Fruit fly (Drosophila melanogaster) whole organism, embryonic: ENCODE results near the gene Mec2.

Experiments used
- Adf1 ChIP-seq: fragments of 200-800 bp; sonication (Bioruptor generic); IDR thresholded peaks from 2 replicates; pipeline ENCODE4 v1.3.6; 2022; ENCODE audit warnings: missing biosample characterization, missing genetic modification characterization
- Atf-2 ChIP-seq: fragments of 200-800 bp; sonication (Bioruptor generic); optimal IDR thresholded peaks from 2 replicates; lab custom pipeline; 2016; ENCODE audit warnings: missing biosample characterization, missing genetic modification characterization
- Atf6 ChIP-seq: fragments of 200-800 bp; sonication (Bioruptor generic); IDR thresholded peaks from 2 replicates; pipeline ENCODE4 v1.3.6; 2022; ENCODE audit warnings: missing biosample characterization, missing genetic modification characterization
- BEAF-32 ChIP-seq: fragments of 200-800 bp; sonication (Bioruptor generic); optimal IDR thresholded peaks from 3 replicates; lab custom pipeline; 2017; ENCODE audit warnings: missing biosample characterization, missing genetic modification characterization, mild to moderate bottlenecking, moderate library complexity, missing genetic modification reagents
- Blimp-1 ChIP-seq: fragments of 200-800 bp; sonication (Bioruptor generic); optimal IDR thresholded peaks from 3 replicates; lab custom pipeline; 2018; ENCODE audit warnings: missing biosample characterization, missing genetic modification characterization, mild to moderate bottlenecking, moderate library complexity, missing genetic modification reagents
- CG10565 ChIP-seq: fragments of 200-800 bp; sonication (Bioruptor generic); optimal IDR thresholded peaks from 3 replicates; lab custom pipeline; 2016; ENCODE audit warnings: missing biosample characterization, mild to moderate bottlenecking, missing genetic modification characterization
- CG11560 ChIP-seq: fragments of 200-800 bp; sonication (Bioruptor generic); IDR thresholded peaks from 3 replicates; pipeline ENCODE4 v1.3.6; 2022; ENCODE audit warnings: missing biosample characterization, missing genetic modification characterization
- CG12769 ChIP-seq: fragments of 200-800 bp; sonication (Bioruptor generic); optimal IDR thresholded peaks from 2 replicates; lab custom pipeline; 2019; ENCODE audit warnings: missing biosample characterization, mild to moderate bottlenecking, missing genetic modification characterization, moderate library complexity
- CG12942 ChIP-seq: fragments of 200-800 bp; sonication (Bioruptor generic); optimal IDR thresholded peaks from 3 replicates; lab custom pipeline; 2016; ENCODE audit warnings: missing biosample characterization, missing genetic modification characterization
- CG13123 ChIP-seq: fragments of 200-800 bp; sonication (Bioruptor generic); optimal IDR thresholded peaks from 2 replicates; lab custom pipeline; 2016; ENCODE audit warnings: missing biosample characterization, missing genetic modification characterization
- CG14667 ChIP-seq: fragments of 200-800 bp; sonication (Bioruptor generic); IDR thresholded peaks from 2 replicates; pipeline ENCODE4 v1.3.6; 2022; ENCODE audit warnings: missing biosample characterization, missing genetic modification characterization
- CG17829 ChIP-seq: fragments of 200-800 bp; optimal IDR thresholded peaks from 2 replicates; lab custom pipeline; 2019; ENCODE audit warnings: missing biosample characterization, mild to moderate bottlenecking, missing genetic modification characterization, moderate library complexity
- CG18011 ChIP-seq: fragments of 200-800 bp; sonication (Bioruptor generic); optimal IDR thresholded peaks from 2 replicates; lab custom pipeline; 2017; ENCODE audit warnings: missing biosample characterization, missing genetic modification characterization, mild to moderate bottlenecking, moderate library complexity, missing genotype
- CG18599 ChIP-seq: fragments of 200-800 bp; sonication (Bioruptor generic); optimal IDR thresholded peaks from 3 replicates; lab custom pipeline; 2017; ENCODE audit warnings: missing biosample characterization, missing genetic modification characterization, mild to moderate bottlenecking, moderate library complexity, missing genetic modification reagents
- CG30431 ChIP-seq: fragments of 200-800 bp; sonication (Bioruptor generic); optimal IDR thresholded peaks from 2 replicates; lab custom pipeline; 2017; ENCODE audit warnings: missing biosample characterization, missing genetic modification characterization
- CG31224 ChIP-seq: fragments of 200-800 bp; sonication (Bioruptor generic); IDR thresholded peaks from 2 replicates; pipeline ENCODE4 v1.3.6; 2022; ENCODE audit warnings: missing biosample characterization, missing genetic modification characterization
- CG3281 ChIP-seq: fragments of 200-800 bp; sonication (Bioruptor generic); optimal IDR thresholded peaks from 3 replicates; lab custom pipeline; 2017; ENCODE audit warnings: missing biosample characterization, mild to moderate bottlenecking, missing genetic modification characterization
- CG33557 ChIP-seq: fragments of 200-800 bp; sonication (Bioruptor generic); optimal IDR thresholded peaks from 2 replicates; lab custom pipeline; 2019; ENCODE audit warnings: missing biosample characterization, mild to moderate bottlenecking, missing genetic modification characterization, moderate library complexity
- CG3995 ChIP-seq: fragments of 200-800 bp; sonication (Bioruptor generic); optimal IDR thresholded peaks from 3 replicates; lab custom pipeline; 2016; ENCODE audit warnings: missing biosample characterization, missing genetic modification characterization
- CG5953 ChIP-seq: fragments of 200-800 bp; sonication (Bioruptor generic); IDR thresholded peaks from 2 replicates; pipeline ENCODE4 v1.3.6; 2022; ENCODE audit warnings: missing biosample characterization, missing genetic modification characterization
- CG6254 ChIP-seq: fragments of 200-800 bp; sonication (Bioruptor generic); optimal IDR thresholded peaks from 3 replicates; lab custom pipeline; 2017; ENCODE audit warnings: mild to moderate bottlenecking, missing biosample characterization, missing genetic modification reagents, missing genetic modification characterization
- CG6765 ChIP-seq: fragments of 200-800 bp; sonication (Bioruptor generic); optimal IDR thresholded peaks from 3 replicates; lab custom pipeline; 2017; ENCODE audit warnings: missing biosample characterization, mild to moderate bottlenecking, missing genetic modification characterization
- CrebB ChIP-seq: fragments of 200-800 bp; sonication (Bioruptor generic); optimal IDR thresholded peaks from 3 replicates; lab custom pipeline; 2018; ENCODE audit warnings: missing biosample characterization, mild to moderate bottlenecking, missing genetic modification characterization
- D19B ChIP-seq: fragments of 200-800 bp; sonication (Bioruptor generic); optimal IDR thresholded peaks from 2 replicates; lab custom pipeline; 2017; ENCODE audit warnings: missing biosample characterization, mild to moderate bottlenecking, missing genetic modification characterization
- E2f1 ChIP-seq: fragments of 200-800 bp; sonication (Bioruptor generic); IDR thresholded peaks from 2 replicates; pipeline ENCODE4 v1.3.6; 2022; ENCODE audit warnings: missing biosample characterization, missing genetic modification characterization
- GATAe ChIP-seq: fragments of 200-800 bp; sonication (Bioruptor generic); conservative IDR thresholded peaks from 2 replicates; pipeline ENCODE4 v1.3.6; 2022; ENCODE audit warnings: missing biosample characterization, missing genetic modification characterization
- HmgD ChIP-seq: fragments of 200-800 bp; sonication (Bioruptor generic); optimal IDR thresholded peaks from 3 replicates; lab custom pipeline; 2016; ENCODE audit warnings: missing biosample characterization, missing genetic modification characterization
- Jarid2 ChIP-seq: fragments of 200-800 bp; sonication (Bioruptor generic); optimal IDR thresholded peaks from 3 replicates; lab custom pipeline; 2017; ENCODE audit warnings: mild to moderate bottlenecking, missing biosample characterization, missing genetic modification reagents, missing genetic modification characterization
- Mad ChIP-seq: fragments of 200-800 bp; sonication (Bioruptor generic); optimal IDR thresholded peaks from 2 replicates; lab custom pipeline; 2016; ENCODE audit warnings: missing biosample characterization, missing genetic modification characterization
- Med ChIP-seq: fragments of 200-800 bp; sonication (Bioruptor generic); peaks from one replicate; lab custom pipeline; 2016; ENCODE audit warnings: missing biosample characterization, missing genetic modification characterization, mild to moderate bottlenecking, inconsistent platforms, moderate library complexity
- NC2β ChIP-seq: fragments of 200-800 bp; sonication (Bioruptor generic); optimal IDR thresholded peaks from 2 replicates; lab custom pipeline; 2016; ENCODE audit warnings: missing biosample characterization, missing genetic modification characterization
- Nf-YA ChIP-seq: fragments of 200-800 bp; sonication (Bioruptor generic); IDR thresholded peaks from 2 replicates; pipeline ENCODE4 v1.3.6; 2022; ENCODE audit warnings: missing biosample characterization, missing genetic modification characterization
- NfI ChIP-seq: fragments of 200-800 bp; sonication (Bioruptor generic); optimal IDR thresholded peaks from 3 replicates; lab custom pipeline; 2018; ENCODE audit warnings: missing biosample characterization, mild to moderate bottlenecking, missing genetic modification characterization, moderate library complexity
- Side ChIP-seq: fragments of 200-800 bp; sonication (Bioruptor generic); optimal IDR thresholded peaks from 2 replicates; lab custom pipeline; 2016; ENCODE audit warnings: missing biosample characterization, missing genetic modification characterization
- Trl ChIP-seq, 3 experiments: fragments of >200 bp in 2 of 3; fragments of 200-800 bp in 1 of 3; sonication (Bioruptor generic) in 1 of 3; optimal IDR thresholded peaks; 2 replicates in 1 of 3; 3 replicates in 2 of 3; lab custom pipeline; 2016 to 2017; ENCODE audit warnings: missing biosample characterization in 1 of 3, missing genetic modification characterization in 1 of 3
- bigmax ChIP-seq: fragments of 200-800 bp; sonication (Bioruptor generic); optimal IDR thresholded peaks from 2 replicates; lab custom pipeline; 2018; ENCODE audit warnings: missing biosample characterization, mild to moderate bottlenecking, missing genetic modification characterization
- ems ChIP-seq: fragments of 200-800 bp; sonication (Bioruptor generic); optimal IDR thresholded peaks from 3 replicates; lab custom pipeline; 2016; ENCODE audit warnings: missing biosample characterization, missing genetic modification characterization
- esg ChIP-seq: fragments of 200-800 bp; sonication (Bioruptor generic); conservative IDR thresholded peaks from 2 replicates; pipeline ENCODE4 v1.3.6; 2022; ENCODE audit warnings: missing biosample characterization, missing genetic modification characterization
- eve ChIP-seq, 2 experiments: fragments of >200 bp; optimal IDR thresholded peaks; 2 replicates each; lab custom pipeline; 2017; ENCODE audit warnings: missing biosample characterization in 2 of 2, missing genetic modification characterization in 2 of 2
- gro ChIP-seq: fragments of 200-800 bp; sonication (Bioruptor generic); optimal IDR thresholded peaks from 2 replicates; lab custom pipeline; 2016; ENCODE audit warnings: missing biosample characterization, missing genetic modification characterization
- nom ChIP-seq: fragments of 200-800 bp; sonication (Bioruptor generic); optimal IDR thresholded peaks from 2 replicates; lab custom pipeline; 2017; ENCODE audit warnings: missing biosample characterization, missing genetic modification characterization, mild to moderate bottlenecking, moderate library complexity, missing genetic modification reagents
- otp ChIP-seq: fragments of 200-800 bp; sonication (Bioruptor generic); IDR thresholded peaks from 3 replicates; pipeline ENCODE4, ENCODE4 v1.3.6; 2022; ENCODE audit warnings: missing biosample characterization, missing genetic modification characterization
- peb ChIP-seq: fragments of 200-800 bp; sonication (Bioruptor generic); IDR thresholded peaks from 2 replicates; pipeline ENCODE4 v1.3.6; 2022; ENCODE audit warnings: missing biosample characterization, missing genetic modification characterization
- phol ChIP-seq: fragments of 200-800 bp; sonication (Bioruptor generic); optimal IDR thresholded peaks from 3 replicates; lab custom pipeline; 2018; ENCODE audit warnings: missing biosample characterization, mild to moderate bottlenecking, missing genetic modification characterization, moderate library complexity
- sens ChIP-seq: fragments of 200-800 bp; sonication (Bioruptor generic); peaks from one replicate; lab custom pipeline; 2016; ENCODE audit warnings: missing biosample characterization, missing genetic modification characterization
- sna ChIP-seq: fragments of 200-800 bp; sonication (Bioruptor generic); IDR thresholded peaks from 2 replicates; pipeline ENCODE4 v1.3.6; 2022; ENCODE audit warnings: missing biosample characterization, missing genetic modification characterization; ENCODE audit not compliant: partially characterized antibody
- sob ChIP-seq: fragments of 200-800 bp; sonication (Bioruptor generic); IDR thresholded peaks from 2 replicates; pipeline ENCODE4 v1.3.6; 2022; ENCODE audit warnings: missing biosample characterization, missing genetic modification characterization
- tll ChIP-seq, 2 experiments: fragments of 200-800 bp in 1 of 2; fragments of >200 bp in 1 of 2; sonication (Bioruptor generic) in 1 of 2; optimal IDR thresholded peaks; 2 replicates each; lab custom pipeline; 2017 to 2019; ENCODE audit warnings: missing biosample characterization in 2 of 2, missing genetic modification characterization in 2 of 2, mild to moderate bottlenecking in 1 of 2, moderate library complexity in 1 of 2

Gene Mec2

dm6 chrX:19153288-19154130 is 34.3 kb upstream of the Mec2 start:
- TF ChIP-seq Blimp-1 (GFP tag; lab: Kevin White, UChicago) (peak; percentile 23), Adf1 (peak; percentile 82), D19B (no peak), CG12769 (peak; percentile 66), Nf-YA (GFP tag; lab: Robert Waterston, UW) (peak; percentile 14; the same call in 1 of the 2 replicates), CG11560 (tag; lab: Robert Waterston, UW) (no peak), NC2β (no peak), bigmax (no peak), esg (GFP tag; lab: Robert Waterston, UW) (no peak), CG12942 (GFP tag; lab: Kevin White, UChicago) (no peak), CG10565 (no peak), otp (GFP tag; lab: Robert Waterston, UW) (peak; percentile 4; the same call in 1 of the 3 replicates), Side (peak; percentile 4), CG18011 (peak; percentile 22), CG18599 (GFP tag; lab: Kevin White, UChicago) (peak; percentile 48), Mad (GFP tag; lab: Kevin White, UChicago) (peak; percentile 22), sens (peak; percentile 80), nom (GFP tag; lab: Kevin White, UChicago) (peak; percentile 31), CG3281 (GFP tag; lab: Kevin White, UChicago) (no peak), CG3995 (GFP tag; lab: Kevin White, UChicago) (no peak), sna (GFP tag; lab: Robert Waterston, UW) (0 out of 2 replicates have a peak, but pooled peaks have one; percentile 34), Atf6 (GFP tag; lab: Robert Waterston, UW) (no peak), Jarid2 (GFP tag; lab: Kevin White, UChicago) (peak; percentile 99), tll (GFP tag; optimal IDR thresholded peaks at IDR 0.05; lab: Kevin White, UChicago) (no peak), CG14667 (no peak), Atf-2 (GFP tag; lab: Kevin White, UChicago) (no peak), CG17829 (tag; lab: Kevin White, UChicago) (peak; percentile 22), CG13123 (no peak), E2f1 (GFP tag; lab: Robert Waterston, UW) (no peak), phol (tag; lab: Kevin White, UChicago) (no peak), CG6765 (GFP tag; lab: Kevin White, UChicago) (peak; percentile 14), CG30431 (GFP tag; lab: Kevin White, UChicago) (no peak), eve (GFP tag; optimal IDR thresholded peaks at IDR 0.05; lab: Kevin White, UChicago) (no peak), HmgD (GFP tag; lab: Kevin White, UChicago) (peak; percentile 56), peb (GFP tag; lab: Robert Waterston, UW) (no peak), Med (GFP tag; lab: Kevin White, UChicago) (peak; percentile 80), CrebB (tag; lab: Kevin White, UChicago) (peak; percentile 18), CG6254 (GFP tag; lab: Kevin White, UChicago) (no peak), NfI (GFP tag; lab: Kevin White, UChicago) (no peak), CG31224 (GFP tag; lab: Robert Waterston, UW) (no peak), gro (GFP tag; lab: Kevin White, UChicago) (no peak), sob (peak; percentile 40; the same call in 1 of the 2 replicates), GATAe (no peak), Trl (optimal IDR thresholded peaks at IDR 0.05; lab: Kevin White, UChicago) (peak; percentile 83 to 92), Trl (GFP tag; optimal IDR thresholded peaks at IDR 0.05; lab: Kevin White, UChicago) (no peak), ems (GFP tag; lab: Kevin White, UChicago) (no peak), CG5953 (GFP tag; lab: Robert Waterston, UW) (no peak), BEAF-32 (GFP tag; lab: Kevin White, UChicago) (no peak), CG33557 (GFP tag; lab: Kevin White, UChicago) (no peak)
